Worm (Caenorhabditis elegans) whole organism, L3 larva: Measurements from ENCODE around the gene grd-14.

Experiments
- ceh-82 ChIP-seq: fragments of 150-350 bp; optimal IDR thresholded peaks from 2 replicates; lab custom pipeline; 2014; ENCODE audit warnings: missing biosample characterization, missing genetic modification characterization
- egl-5 ChIP-seq: fragments of 150-350 bp; optimal IDR thresholded peaks from 2 replicates; lab custom pipeline; 2017; ENCODE audit warnings: missing biosample characterization, missing genetic modification reagents, missing genetic modification characterization, inconsistent platforms
- elt-3 ChIP-seq, 3 experiments: fragments of 150-350 bp in 1 of 3; sonication (generic microtip) in 2 of 3; optimal IDR thresholded peaks; 2 replicates in 2 of 3; 4 replicates in 1 of 3; lab custom pipeline; 2014 to 2017; ENCODE audit warnings: missing biosample characterization in 3 of 3, missing genetic modification characterization in 3 of 3
- lin-39 ChIP-seq: fragments of 150-350 bp; optimal IDR thresholded peaks from 2 replicates; lab custom pipeline; 2018; ENCODE audit warnings: missing biosample characterization, missing genetic modification reagents, missing genetic modification characterization
- lsy-12 ChIP-seq: sonication (generic microtip); optimal IDR thresholded peaks from 2 replicates; lab custom pipeline; 2016; ENCODE audit warnings: mild to moderate bottlenecking, missing genetic modification characterization, missing compliant biosample characterization
- nhr-11 ChIP-seq: fragments of 150-350 bp; optimal IDR thresholded peaks from 2 replicates; lab custom pipeline; 2014; ENCODE audit warnings: missing biosample characterization, missing genetic modification characterization
- nhr-12 ChIP-seq: fragments of 150-350 bp; optimal IDR thresholded peaks from 2 replicates; lab custom pipeline; 2014; ENCODE audit warnings: missing biosample characterization, missing genetic modification characterization
- nhr-23 ChIP-seq: fragments of 150-350 bp; optimal IDR thresholded peaks from 2 replicates; lab custom pipeline; 2014; ENCODE audit warnings: missing biosample characterization, missing genetic modification reagents, missing genetic modification characterization
- nhr-25 ChIP-seq: sonication (generic microtip); optimal IDR thresholded peaks from 2 replicates; lab custom pipeline; 2017; ENCODE audit warnings: missing biosample characterization, missing genetic modification characterization
- nhr-67 ChIP-seq: fragments of 150-350 bp; optimal IDR thresholded peaks from 2 replicates; lab custom pipeline; 2014; ENCODE audit warnings: missing biosample characterization, missing genetic modification characterization
- pha-4 ChIP-seq: fragments of 150-350 bp; optimal IDR thresholded peaks from 2 replicates; lab custom pipeline; 2014; ENCODE audit warnings: missing biosample characterization, missing genetic modification reagents, missing genetic modification characterization
- unc-62 ChIP-seq: fragments of 150-350 bp; sonication (generic microtip); optimal IDR thresholded peaks from 4 replicates; lab custom pipeline; 2014; ENCODE audit warnings: missing biosample characterization, missing genetic modification reagents, missing genetic modification characterization
- ztf-11 ChIP-seq: fragments of 150-350 bp; optimal IDR thresholded peaks from 2 replicates; lab custom pipeline; 2014; ENCODE audit warnings: missing biosample characterization, missing genetic modification characterization
- ztf-4 ChIP-seq: fragments of 150-350 bp; optimal IDR thresholded peaks from 2 replicates; lab custom pipeline; 2014; ENCODE audit warnings: missing biosample characterization, missing genetic modification characterization

DNA sequence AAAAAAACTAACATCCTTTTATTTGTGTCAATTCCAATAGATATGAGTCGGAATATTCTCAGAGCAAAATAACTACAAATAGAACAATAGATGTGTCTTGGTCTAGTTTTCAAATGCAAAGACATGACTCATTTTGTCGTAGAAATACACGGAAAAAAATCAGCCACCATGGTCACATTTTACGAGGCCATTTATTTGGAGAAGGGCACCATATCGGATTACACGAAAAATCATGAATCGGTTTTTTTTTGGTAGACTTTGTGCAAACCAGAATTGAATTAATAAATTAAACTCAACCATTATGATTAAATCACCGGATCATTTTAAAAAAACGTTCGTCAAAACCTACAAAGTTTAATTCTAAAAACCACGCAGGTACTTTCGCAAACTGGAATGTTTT lies 20.6 kb downstream of the grd-14 start, which contains the start of gene H03E18.2:
- TF ChIP-seq lin-39 (tag; lab: Kevin White, UChicago) = no peak
- TF ChIP-seq elt-3 (tag; optimal IDR thresholded peaks at IDR 0.05; lab: Kevin White, UChicago) = no peak
- TF ChIP-seq nhr-11 (tag; lab: Kevin White, UChicago) = no peak
- TF ChIP-seq egl-5 (tag; lab: Kevin White, UChicago) = no peak
- TF ChIP-seq nhr-23 (tag; lab: Kevin White, UChicago) = no peak
- TF ChIP-seq unc-62 (GFP tag; lab: Kevin White, UChicago) = no peak
- no peak for TF ChIP-seq ztf-11 (tag; lab: Kevin White, UChicago)
- TF ChIP-seq ztf-4 (tag; lab: Kevin White, UChicago) = no peak
- TF ChIP-seq ceh-82 = no peak
- no peak for TF ChIP-seq lsy-12
- no peak for TF ChIP-seq pha-4 (tag; lab: Kevin White, UChicago)
- TF ChIP-seq nhr-12 (tag; lab: Kevin White, UChicago) = no peak
- TF ChIP-seq nhr-25 (tag; lab: Kevin White, UChicago) = no peak
- TF ChIP-seq nhr-67 (tag; lab: Kevin White, UChicago) = no peak
